Fruit fly (Drosophila melanogaster) whole organism: ENCODE data around the gene Ccdc56.

Experiments
- CG8478 ChIP-seq: fragments of >200 bp; optimal IDR thresholded peaks from 2 replicates; lab custom pipeline; 2018; ENCODE audit warnings: inconsistent platforms
- Dll ChIP-seq: fragments of >200 bp; optimal IDR thresholded peaks from 2 replicates; lab custom pipeline; 2017
- psq ChIP-seq: fragments of >200 bp; optimal IDR thresholded peaks from 2 replicates; lab custom pipeline; 2017

DNA sequence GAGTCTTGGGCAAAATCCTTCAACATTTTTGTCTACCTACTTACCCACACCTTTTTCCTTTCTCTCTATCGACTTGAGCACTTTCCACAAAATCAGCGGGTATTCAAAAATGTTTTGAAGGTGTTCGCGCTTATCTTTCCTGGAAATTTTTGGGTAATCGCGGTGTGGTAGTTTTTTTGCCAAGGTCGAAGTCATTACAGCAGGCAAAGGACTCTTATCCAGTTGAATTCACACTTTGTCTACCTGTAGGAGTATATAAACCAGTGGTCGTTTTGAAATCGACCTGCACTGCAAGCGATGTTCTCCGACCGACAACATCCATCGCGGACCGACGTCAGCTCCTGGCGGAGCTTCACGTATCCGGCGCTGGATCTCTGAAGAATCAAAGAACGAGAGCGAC is 15.9 kb upstream of the Ccdc56 start:
- no peak for TF ChIP-seq psq (lab: Kevin White, UChicago)
- TF ChIP-seq Dll, result no peak
- TF ChIP-seq CG8478 (lab: Kevin White, UChicago), result no peak
